Worm (Caenorhabditis elegans): ENCODE measurements around the gene F20D12.7.

Gene F20D12.7

DNA sequence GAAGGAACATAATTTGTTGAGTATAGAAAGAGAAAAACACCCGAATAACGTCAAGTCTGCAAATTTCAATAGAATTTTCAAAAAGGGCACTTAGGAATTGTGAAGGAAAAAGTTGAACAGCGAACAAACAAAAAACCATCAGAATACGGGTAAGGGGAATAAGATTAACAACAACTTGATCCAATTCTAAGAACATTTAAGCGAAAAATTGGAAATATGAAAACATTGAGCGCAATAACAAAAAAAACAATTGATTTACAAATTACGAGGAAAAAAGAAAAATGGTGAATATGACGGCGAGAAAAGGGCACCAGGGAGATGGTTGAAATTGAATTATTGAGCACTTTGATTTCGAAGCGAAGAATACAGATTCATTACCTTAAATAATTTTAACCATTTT is 21.8 kb downstream of the F20D12.7 start:
- no peak for TF ChIP-seq unc-62 (GFP tag; optimal IDR thresholded peaks at IDR 0.05)

DNA sequence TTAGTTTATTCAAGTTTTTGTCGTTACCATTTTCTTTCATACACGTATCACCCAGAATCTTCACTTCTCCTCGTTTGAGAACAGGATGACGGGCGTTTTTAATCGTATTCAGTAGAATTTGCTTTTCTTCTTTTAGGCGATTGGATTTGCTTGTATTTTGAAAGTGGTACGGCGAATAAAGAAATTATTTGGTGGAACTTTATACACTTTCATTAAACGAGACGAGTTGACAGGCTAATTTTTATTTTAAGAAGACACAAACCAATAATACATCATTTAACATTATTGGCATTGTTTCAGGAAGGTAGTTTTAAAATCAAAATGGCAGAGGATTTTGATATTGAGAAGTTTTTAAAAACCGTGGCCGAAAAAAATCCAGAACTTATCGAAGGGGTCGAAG is 23.7 kb downstream of the F20D12.7 start, which contains the start of gene C49H3.4:
TSS of gene C49H3.4 (plus strand) at position 301 of the 400 bp plus-strand sequence.
- TF ChIP-seq unc-62 (GFP tag; optimal IDR thresholded peaks at IDR 0.05), result no peak

DNA sequence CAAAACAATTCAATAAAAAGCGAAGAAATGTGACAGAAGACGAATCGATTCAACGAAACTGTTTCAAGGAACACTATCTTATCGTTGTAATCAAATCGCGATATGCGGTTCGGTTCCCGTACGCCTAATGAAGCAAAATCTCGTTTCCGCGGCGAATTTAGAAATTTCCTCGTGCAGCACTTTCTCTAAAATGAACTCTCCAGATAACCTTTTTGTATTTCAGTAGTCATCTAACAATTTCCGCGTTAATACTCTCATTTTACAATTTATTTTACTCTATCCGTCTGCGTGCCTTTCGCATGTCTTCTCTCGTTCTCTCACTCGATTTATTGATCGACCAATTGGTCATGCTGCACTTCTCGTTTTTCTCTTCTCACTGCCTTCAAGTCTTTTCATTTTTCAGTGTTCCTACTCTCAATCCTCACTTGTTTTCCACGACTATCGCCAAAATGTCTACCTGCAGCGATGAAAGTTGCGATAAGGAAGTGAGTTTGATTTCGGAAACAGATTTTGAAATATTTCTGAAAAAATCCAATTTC is 28.5 kb downstream of the F20D12.7 start, which contains the start of the genes npp-27 and ntl-4:
TSS of gene npp-27 (minus strand) at position 51 of the 539 bp plus-strand sequence.
TSS of gene ntl-4 (plus strand) at position 379 of the 539 bp plus-strand sequence.
- TF ChIP-seq unc-62 (GFP tag; optimal IDR thresholded peaks at IDR 0.05), result no peak

DNA sequence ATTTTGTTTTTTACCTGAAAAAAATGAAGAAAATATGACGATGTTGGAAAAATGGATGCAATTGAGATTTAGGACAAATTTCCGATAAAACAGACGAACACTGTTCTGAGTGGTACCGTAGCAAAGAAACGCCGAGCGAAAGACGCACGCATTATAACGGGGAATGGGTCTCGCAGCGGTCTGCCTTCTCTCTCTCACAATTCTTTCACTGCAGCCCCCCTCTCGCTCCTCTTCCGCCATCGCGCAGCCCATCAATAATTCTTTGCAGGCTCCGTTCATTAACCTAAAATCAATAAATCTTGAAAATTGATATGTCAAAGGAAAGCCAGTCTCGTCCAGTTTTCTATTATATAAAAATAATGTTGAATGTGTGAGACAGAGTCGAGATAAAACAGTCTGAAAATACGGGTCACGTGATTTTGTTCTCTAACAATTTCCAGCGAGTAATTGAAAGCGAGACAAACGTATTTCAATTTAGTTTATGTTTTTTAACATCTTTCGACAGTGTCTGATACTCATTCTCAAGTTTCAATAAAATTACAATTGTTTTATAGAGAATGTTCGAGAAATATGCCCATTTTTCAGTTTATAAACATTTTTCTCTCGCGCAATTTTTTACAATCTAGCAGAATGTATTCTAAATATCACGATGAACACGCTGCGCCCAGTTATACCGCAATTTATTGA is 29.1 kb downstream of the F20D12.7 start:
- TF ChIP-seq unc-62 (GFP tag; optimal IDR thresholded peaks at IDR 0.05), result no peak

ce11 chrIV:7906643-7907042 is 32.1 kb downstream of the F20D12.7 start:
- no peak for TF ChIP-seq unc-62 (GFP tag; optimal IDR thresholded peaks at IDR 0.05)

DNA sequence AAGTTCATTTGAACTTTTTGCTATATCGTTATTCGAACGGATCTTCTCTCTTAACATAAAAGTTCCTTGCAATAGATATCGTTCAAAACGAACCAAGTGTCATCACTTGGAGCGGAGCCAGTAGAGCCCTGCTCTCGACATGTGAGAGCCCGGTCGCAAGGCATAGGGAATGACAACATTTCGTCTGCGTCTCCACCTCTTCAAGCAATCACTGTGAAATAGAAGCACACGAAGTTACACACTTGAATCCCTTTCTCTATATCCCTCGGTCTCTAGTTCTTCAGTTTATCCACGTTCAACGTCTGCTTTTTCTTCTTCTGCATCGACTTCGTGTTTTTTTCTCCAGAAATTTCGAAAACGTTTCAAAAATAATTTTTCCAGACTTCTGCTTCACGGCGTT is 35.4 kb downstream of the F20D12.7 start, which contains the start of gene C49H3.6:
TSS of gene C49H3.6 (plus strand) at position 380 of the 400 bp plus-strand sequence.
- no peak for TF ChIP-seq unc-62 (GFP tag; optimal IDR thresholded peaks at IDR 0.05)

- no peak for TF ChIP-seq unc-62 (GFP tag; optimal IDR thresholded peaks at IDR 0.05)
These were observed 36.4 kb downstream of the F20D12.7 start, which contains the start of gene arp-11 for ce11 chrIV:7902221-7902904. TSS of gene arp-11 (minus strand) at chrIV:7902271.

DNA sequence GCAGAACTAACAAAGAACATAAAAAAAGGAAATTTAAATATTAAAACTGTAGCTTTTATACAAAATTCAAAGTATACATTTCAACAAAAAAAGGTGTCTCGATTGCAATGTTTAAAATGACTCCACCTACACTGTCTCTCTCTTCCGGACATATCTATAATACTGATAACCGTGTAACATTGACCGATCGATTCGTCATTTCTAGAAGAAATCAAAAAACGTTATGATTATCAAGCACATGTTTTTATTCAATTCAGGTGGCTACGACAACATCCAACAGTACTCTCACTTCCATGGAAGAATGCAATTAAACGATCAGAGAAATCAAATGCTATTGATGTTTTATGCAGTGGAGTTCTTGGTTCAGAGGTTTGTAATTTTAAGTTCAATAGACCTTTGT is 40.2 kb downstream of the F20D12.7 start:
- no peak for TF ChIP-seq unc-62 (GFP tag; optimal IDR thresholded peaks at IDR 0.05)

DNA sequence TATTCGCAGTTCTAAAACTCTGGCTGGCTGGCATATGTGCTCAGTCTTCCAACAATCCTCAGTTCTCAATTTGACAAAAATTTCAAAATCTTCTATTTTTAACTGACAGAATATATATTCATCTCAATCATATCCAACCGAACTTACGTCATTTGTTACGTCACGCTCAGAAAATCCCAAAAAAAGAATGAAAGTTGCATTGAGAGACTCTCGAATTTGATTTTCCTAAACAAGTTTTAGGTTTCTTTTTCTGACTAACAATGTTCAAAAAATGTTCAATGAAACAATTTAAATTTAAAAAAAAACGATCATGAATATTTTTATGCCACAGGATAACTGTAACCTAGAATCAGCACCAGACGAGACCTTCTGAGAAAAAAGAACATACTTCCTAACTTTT is 40.8 kb downstream of the F20D12.7 start:
- no peak for TF ChIP-seq unc-62 (GFP tag; optimal IDR thresholded peaks at IDR 0.05)

DNA sequence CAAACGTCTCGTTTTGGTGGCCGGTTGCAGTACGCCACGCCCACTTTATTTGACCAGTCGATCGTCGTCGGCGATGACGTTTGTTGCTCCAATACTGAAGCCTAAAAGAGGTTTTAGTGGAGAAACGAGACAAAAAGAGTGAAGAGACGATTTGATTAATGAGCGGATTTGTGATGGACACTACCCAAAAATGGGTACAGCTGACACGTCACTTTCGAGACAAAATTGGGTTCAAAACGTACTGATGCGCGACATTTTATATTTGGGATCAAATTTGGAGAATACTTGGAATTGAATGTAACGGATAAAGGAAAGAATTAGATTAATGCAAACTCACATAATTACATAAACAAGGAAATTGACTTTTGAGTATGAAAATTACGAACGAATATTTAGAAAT is 41.3 kb downstream of the F20D12.7 start, which contains the start of gene ilys-4:
TSS of gene ilys-4 (minus strand) at position 101 of the 400 bp plus-strand sequence.
- TF ChIP-seq unc-62 (GFP tag; optimal IDR thresholded peaks at IDR 0.05), result no peak

Data from whole organism, dauer.